Fruit fly (Drosophila melanogaster) whole organism, embryonic: ENCODE data around the gene unc-119.

Experiments used
- Abd-B ChIP-seq: fragments of 200-800 bp; sonication (Bioruptor generic); optimal IDR thresholded peaks from 2 replicates; lab custom pipeline; 2018; ENCODE audit warnings: missing biosample characterization, mild to moderate bottlenecking, missing genetic modification characterization, moderate library complexity
- Blimp-1 ChIP-seq: fragments of 200-800 bp; sonication (Bioruptor generic); optimal IDR thresholded peaks from 3 replicates; lab custom pipeline; 2018; ENCODE audit warnings: missing biosample characterization, missing genetic modification characterization, mild to moderate bottlenecking, moderate library complexity, missing genetic modification reagents
- BtbVII ChIP-seq: fragments of 200-800 bp; sonication (Bioruptor generic); optimal IDR thresholded peaks from 3 replicates; lab custom pipeline; 2017; ENCODE audit warnings: missing biosample characterization, mild to moderate bottlenecking, missing genetic modification characterization
- CG10321 ChIP-seq: fragments of 200-800 bp; sonication (Bioruptor generic); IDR thresholded peaks from 2 replicates; pipeline ENCODE4 v1.3.6; 2022; ENCODE audit warnings: missing biosample characterization, missing genetic modification characterization
- CG10959 ChIP-seq: fragments of 200-800 bp; sonication (Bioruptor generic); IDR thresholded peaks from 2 replicates; pipeline ENCODE4 v1.3.6; 2022; ENCODE audit warnings: missing biosample characterization, missing genetic modification characterization
- CG15073 ChIP-seq: fragments of 200-800 bp; sonication (Bioruptor generic); optimal IDR thresholded peaks from 2 replicates; lab custom pipeline; 2016; ENCODE audit warnings: missing biosample characterization, missing genetic modification characterization
- CG15601 ChIP-seq: fragments of 200-800 bp; sonication (Bioruptor generic); optimal IDR thresholded peaks from 3 replicates; lab custom pipeline; 2019; ENCODE audit warnings: missing biosample characterization, mild to moderate bottlenecking, missing genetic modification characterization, moderate library complexity
- CG17912 ChIP-seq: fragments of 200-800 bp; sonication (Bioruptor generic); optimal IDR thresholded peaks from 2 replicates; lab custom pipeline; 2018; ENCODE audit warnings: missing biosample characterization, mild to moderate bottlenecking, missing genetic modification characterization
- CG18011 ChIP-seq: fragments of 200-800 bp; sonication (Bioruptor generic); optimal IDR thresholded peaks from 2 replicates; lab custom pipeline; 2017; ENCODE audit warnings: missing biosample characterization, missing genetic modification characterization, mild to moderate bottlenecking, moderate library complexity, missing genotype
- CG18599 ChIP-seq: fragments of 200-800 bp; sonication (Bioruptor generic); optimal IDR thresholded peaks from 3 replicates; lab custom pipeline; 2017; ENCODE audit warnings: missing biosample characterization, missing genetic modification characterization, mild to moderate bottlenecking, moderate library complexity, missing genetic modification reagents
- CG2202 ChIP-seq: fragments of 200-800 bp; sonication (Bioruptor generic); optimal IDR thresholded peaks from 2 replicates; lab custom pipeline; 2018; ENCODE audit warnings: missing biosample characterization, mild to moderate bottlenecking, missing genetic modification characterization
- CG30431 ChIP-seq: fragments of 200-800 bp; sonication (Bioruptor generic); optimal IDR thresholded peaks from 2 replicates; lab custom pipeline; 2017; ENCODE audit warnings: missing biosample characterization, missing genetic modification characterization
- CG31388 ChIP-seq: fragments of 200-800 bp; sonication (Bioruptor generic); optimal IDR thresholded peaks from 2 replicates; lab custom pipeline; 2016; ENCODE audit warnings: missing biosample characterization, missing genetic modification characterization
- CG3163 ChIP-seq: fragments of 200-800 bp; sonication (Bioruptor generic); optimal IDR thresholded peaks from 3 replicates; lab custom pipeline; 2016; ENCODE audit warnings: missing biosample characterization, missing genetic modification characterization
- CG33213 ChIP-seq: fragments of 200-800 bp; sonication (Bioruptor generic); optimal IDR thresholded peaks from 3 replicates; lab custom pipeline; 2016; ENCODE audit warnings: missing biosample characterization, missing genetic modification characterization
- CG33557 ChIP-seq: fragments of 200-800 bp; sonication (Bioruptor generic); optimal IDR thresholded peaks from 2 replicates; lab custom pipeline; 2019; ENCODE audit warnings: missing biosample characterization, mild to moderate bottlenecking, missing genetic modification characterization, moderate library complexity
- CG4707 ChIP-seq: fragments of 200-800 bp; sonication (Bioruptor generic); optimal IDR thresholded peaks from 2 replicates; lab custom pipeline; 2018; ENCODE audit warnings: missing biosample characterization, mild to moderate bottlenecking, missing genetic modification characterization, moderate library complexity
- CG4854 ChIP-seq: fragments of 200-800 bp; sonication (Bioruptor generic); optimal IDR thresholded peaks from 2 replicates; lab custom pipeline; 2016; ENCODE audit warnings: missing biosample characterization, missing genetic modification characterization, inconsistent platforms
- CG7839 ChIP-seq: fragments of 200-800 bp; sonication (Bioruptor generic); optimal IDR thresholded peaks from 3 replicates; lab custom pipeline; 2018; ENCODE audit warnings: missing biosample characterization, mild to moderate bottlenecking, missing genetic modification characterization, moderate library complexity
- Dbx ChIP-seq: fragments of 200-800 bp; sonication (Bioruptor generic); IDR thresholded peaks from 3 replicates; pipeline ENCODE4 v1.3.6; 2022; ENCODE audit warnings: missing biosample characterization, missing genetic modification characterization
- GATAe ChIP-seq: fragments of 200-800 bp; sonication (Bioruptor generic); conservative IDR thresholded peaks from 2 replicates; pipeline ENCODE4 v1.3.6; 2022; ENCODE audit warnings: missing biosample characterization, missing genetic modification characterization
- Hr78 ChIP-seq, 2 experiments: fragments of 200-800 bp in 1 of 2; fragments of >200 bp in 1 of 2; sonication (Bioruptor generic) in 1 of 2; optimal IDR thresholded peaks; 2 replicates each; lab custom pipeline; 2017 to 2019; ENCODE audit warnings: missing biosample characterization in 2 of 2, missing genetic modification characterization in 2 of 2, mild to moderate bottlenecking in 1 of 2, moderate library complexity in 1 of 2
- Lpt ChIP-seq: fragments of >200 bp; optimal IDR thresholded peaks from 2 replicates; lab custom pipeline; 2018; ENCODE audit warnings: missing biosample characterization, missing genetic modification characterization
- Med ChIP-seq: fragments of 200-800 bp; sonication (Bioruptor generic); peaks from one replicate; lab custom pipeline; 2016; ENCODE audit warnings: missing biosample characterization, missing genetic modification characterization, mild to moderate bottlenecking, inconsistent platforms, moderate library complexity
- NFAT ChIP-seq: fragments of 200-800 bp; sonication (Bioruptor generic); IDR thresholded peaks from 2 replicates; pipeline ENCODE4 v1.3.6; 2022; ENCODE audit warnings: missing biosample characterization, missing genetic modification characterization
- Poxn ChIP-seq: fragments of 200-800 bp; sonication (Bioruptor generic); IDR thresholded peaks from 2 replicates; pipeline ENCODE4 v1.3.6; 2022; ENCODE audit warnings: missing biosample characterization, missing genetic modification characterization
- Scr ChIP-seq: fragments of 200-800 bp; sonication (Bioruptor generic); IDR thresholded peaks from 2 replicates; pipeline ENCODE4 v1.3.6; 2022; ENCODE audit warnings: missing biosample characterization, missing genetic modification characterization; ENCODE audit not compliant: partially characterized antibody
- Taf1 ChIP-seq: fragments of 200-800 bp; sonication (Bioruptor generic); IDR thresholded peaks from 2 replicates; pipeline ENCODE4 v1.3.6; 2022; ENCODE audit warnings: missing biosample characterization, missing genetic modification characterization
- Vsx1 ChIP-seq: fragments of 200-800 bp; sonication (Bioruptor generic); optimal IDR thresholded peaks from 2 replicates; lab custom pipeline; 2017; ENCODE audit warnings: missing biosample characterization, mild to moderate bottlenecking, missing genetic modification characterization, missing genetic modification reagents
- amos ChIP-seq: fragments of 200-800 bp; sonication (Bioruptor generic); IDR thresholded peaks from 2 replicates; pipeline ENCODE4 v1.3.6; 2022; ENCODE audit warnings: missing biosample characterization, missing genetic modification characterization; ENCODE audit not compliant: partially characterized antibody
- ap ChIP-seq: fragments of 200-800 bp; sonication (Bioruptor generic); IDR thresholded peaks from 2 replicates; pipeline ENCODE4 v1.3.6; 2022; ENCODE audit warnings: missing biosample characterization, missing genetic modification characterization
- bbx ChIP-seq: fragments of 200-800 bp; sonication (Bioruptor generic); IDR thresholded peaks from 2 replicates; pipeline ENCODE4 v1.3.6; 2022; ENCODE audit warnings: missing biosample characterization, missing genetic modification characterization; ENCODE audit not compliant: partially characterized antibody
- cg ChIP-seq: fragments of 200-800 bp; sonication (Bioruptor generic); optimal IDR thresholded peaks from 3 replicates; lab custom pipeline; 2019; ENCODE audit warnings: missing biosample characterization, mild to moderate bottlenecking, missing genetic modification characterization, moderate library complexity
- ci ChIP-seq: fragments of 200-800 bp; sonication (Bioruptor generic); IDR thresholded peaks from 3 replicates; pipeline ENCODE4 v1.3.6; 2022; ENCODE audit warnings: missing biosample characterization, missing genetic modification characterization
- fd3F ChIP-seq: fragments of 200-800 bp; sonication (Bioruptor generic); optimal IDR thresholded peaks from 2 replicates; lab custom pipeline; 2018; ENCODE audit warnings: missing biosample characterization, mild to moderate bottlenecking, missing genetic modification characterization, moderate library complexity
- h ChIP-seq: fragments of >200 bp; optimal IDR thresholded peaks from 2 replicates; lab custom pipeline; 2017
- hbn ChIP-seq: fragments of 200-800 bp; sonication (Bioruptor generic); IDR thresholded peaks from 2 replicates; pipeline ENCODE4 v1.3.6; 2022; ENCODE audit warnings: missing biosample characterization, missing genetic modification characterization; ENCODE audit not compliant: partially characterized antibody
- ken ChIP-seq: fragments of 200-800 bp; sonication (Bioruptor generic); IDR thresholded peaks from 3 replicates; pipeline ENCODE4 v1.3.6; 2022; ENCODE audit warnings: missing biosample characterization, missing genetic modification characterization
- mirr ChIP-seq: fragments of 200-800 bp; sonication (Bioruptor generic); optimal IDR thresholded peaks from 3 replicates; lab custom pipeline; 2018; ENCODE audit warnings: missing biosample characterization, mild to moderate bottlenecking, missing genetic modification characterization
- otp ChIP-seq: fragments of 200-800 bp; sonication (Bioruptor generic); IDR thresholded peaks from 3 replicates; pipeline ENCODE4, ENCODE4 v1.3.6; 2022; ENCODE audit warnings: missing biosample characterization, missing genetic modification characterization
- phol ChIP-seq: fragments of 200-800 bp; sonication (Bioruptor generic); optimal IDR thresholded peaks from 3 replicates; lab custom pipeline; 2018; ENCODE audit warnings: missing biosample characterization, mild to moderate bottlenecking, missing genetic modification characterization, moderate library complexity
- rib ChIP-seq: fragments of 200-800 bp; sonication (Bioruptor generic); IDR thresholded peaks from 2 replicates; pipeline ENCODE4 v1.3.6; 2022; ENCODE audit warnings: missing biosample characterization, missing genetic modification characterization
- run ChIP-seq: fragments of 200-800 bp; sonication (Bioruptor generic); optimal IDR thresholded peaks from 3 replicates; lab custom pipeline; 2018; ENCODE audit warnings: missing biosample characterization, mild to moderate bottlenecking, missing genetic modification characterization
- scrt ChIP-seq: fragments of 200-800 bp; sonication (Bioruptor generic); optimal IDR thresholded peaks from 2 replicates; lab custom pipeline; 2018; ENCODE audit warnings: missing biosample characterization, mild to moderate bottlenecking, missing genetic modification characterization, moderate library complexity
- sim ChIP-seq: fragments of 200-800 bp; sonication (Bioruptor generic); IDR thresholded peaks from 2 replicates; pipeline ENCODE4 v1.3.6; 2022; ENCODE audit warnings: missing biosample characterization, missing genetic modification characterization
- so ChIP-seq: fragments of 200-800 bp; sonication (Bioruptor generic); IDR thresholded peaks from 3 replicates; pipeline ENCODE4 v1.3.6; 2022; ENCODE audit warnings: missing biosample characterization, missing genetic modification characterization
- stc ChIP-seq: fragments of 200-800 bp; sonication (Bioruptor generic); IDR thresholded peaks from 2 replicates; pipeline ENCODE4 v1.3.6; 2022; ENCODE audit warnings: missing biosample characterization, missing genetic modification characterization
- tgo ChIP-seq: fragments of 200-800 bp; sonication (Bioruptor generic); IDR thresholded peaks from 3 replicates; pipeline ENCODE4 v1.3.6; 2022; ENCODE audit warnings: missing biosample characterization, missing genetic modification characterization
- tin ChIP-seq: fragments of 200-800 bp; sonication (Bioruptor generic); optimal IDR thresholded peaks from 3 replicates; lab custom pipeline; 2016; ENCODE audit warnings: missing biosample characterization, missing genetic modification characterization
- zen ChIP-seq: fragments of 200-800 bp; sonication (Bioruptor generic); optimal IDR thresholded peaks from 3 replicates; lab custom pipeline; 2018; ENCODE audit warnings: missing biosample characterization, mild to moderate bottlenecking, missing genetic modification characterization, moderate library complexity
- zfh2 ChIP-seq: fragments of 200-800 bp; sonication (Bioruptor generic); optimal IDR thresholded peaks from 2 replicates; lab custom pipeline; 2016; ENCODE audit warnings: missing biosample characterization, missing genetic modification characterization

Gene unc-119

dm6 chrX:7338538-7338937 is 47.4 kb upstream of the unc-119 start (continued):
- TF ChIP-seq tgo (GFP tag; lab: Robert Waterston, UW), result peak; percentile 34; the same call in 1 of the 3 replicates
- no peak for TF ChIP-seq CG31388 (GFP tag; lab: Kevin White, UChicago)
- TF ChIP-seq otp (GFP tag; lab: Robert Waterston, UW), result no peak
- peak; percentile 50; the same call in 1 of the 2 replicates for TF ChIP-seq stc
- peak; percentile 84 for TF ChIP-seq Med (GFP tag; lab: Kevin White, UChicago)
- TF ChIP-seq so (GFP tag; lab: Robert Waterston, UW), result peak; percentile 69; the same call in 2 of the 3 replicates
- peak; percentile 43 for TF ChIP-seq tin (GFP tag; lab: Kevin White, UChicago)
- peak; percentile 56 for TF ChIP-seq Abd-B
- no peak for TF ChIP-seq Poxn (GFP tag; lab: Robert Waterston, UW)
- peak; percentile 11 for TF ChIP-seq run
- TF ChIP-seq CG18011, result peak; percentile 16
- TF ChIP-seq CG33557 (GFP tag; lab: Kevin White, UChicago), result peak; percentile 39
- TF ChIP-seq Hr78 (GFP tag; optimal IDR thresholded peaks at IDR 0.05; lab: Kevin White, UChicago), result peak in 1 of 2 experiments; percentile 19
- TF ChIP-seq sim (GFP tag; lab: Robert Waterston, UW), result no peak
- no peak for TF ChIP-seq Lpt
- no peak for TF ChIP-seq CG10959
- TF ChIP-seq zen (tag; lab: Kevin White, UChicago), result peak; percentile 1
- no peak for TF ChIP-seq Scr (GFP tag; lab: Robert Waterston, UW)
- no peak for TF ChIP-seq cg (GFP tag; lab: Kevin White, UChicago)
- TF ChIP-seq scrt (GFP tag; lab: Kevin White, UChicago), result peak; percentile 60
- TF ChIP-seq rib (GFP tag; lab: Robert Waterston, UW), result 0 out of 2 replicates have a peak, but pooled peaks have one; percentile 26
- peak; percentile 70 for TF ChIP-seq Blimp-1 (GFP tag; lab: Kevin White, UChicago)
- TF ChIP-seq CG18599 (GFP tag; lab: Kevin White, UChicago), result peak; percentile 79
- TF ChIP-seq phol (tag; lab: Kevin White, UChicago), result peak; percentile 64
- peak; percentile 8 for TF ChIP-seq zfh2
- no peak for TF ChIP-seq CG3163 (GFP tag; lab: Kevin White, UChicago)
- TF ChIP-seq CG2202, result peak; percentile 10
- TF ChIP-seq BtbVII, result peak; percentile 62
- no peak for TF ChIP-seq GATAe (GFP tag; lab: Robert Waterston, UW)
- TF ChIP-seq Dbx (GFP tag; lab: Robert Waterston, UW), result peak; percentile 75; the same call in 1 of the 3 replicates
- no peak for TF ChIP-seq CG33213 (GFP tag; lab: Kevin White, UChicago)
- no peak for TF ChIP-seq amos (GFP tag; lab: Robert Waterston, UW)
- TF ChIP-seq CG15073 (GFP tag; lab: Kevin White, UChicago), result no peak
- TF ChIP-seq CG7839 (tag; lab: Kevin White, UChicago), result peak; percentile 77
- TF ChIP-seq ken (GFP tag; lab: Robert Waterston, UW), result 0 out of 3 replicates have a peak, but pooled peaks have one; percentile 25
- no peak for TF ChIP-seq CG10321 (GFP tag; lab: Robert Waterston, UW)
- TF ChIP-seq CG15601 (tag; lab: Kevin White, UChicago), result peak; percentile 72
- no peak for TF ChIP-seq CG30431 (GFP tag; lab: Kevin White, UChicago)
- peak; percentile 15 for TF ChIP-seq Vsx1
- TF ChIP-seq mirr (GFP tag; lab: Kevin White, UChicago), result no peak
- 0 out of 2 replicates have a peak, but pooled peaks have one; percentile 13 for TF ChIP-seq Taf1 (GFP tag; lab: Robert Waterston, UW)
- TF ChIP-seq CG17912, result no peak
- TF ChIP-seq CG4854 (GFP tag; lab: Kevin White, UChicago), result peak; percentile 38
- no peak for TF ChIP-seq hbn
- TF ChIP-seq ci (GFP tag; lab: Robert Waterston, UW), result peak; percentile 72
- TF ChIP-seq CG4707 (GFP tag; lab: Kevin White, UChicago), result peak; percentile 60
- TF ChIP-seq h, result no peak
- no peak for TF ChIP-seq bbx (GFP tag; lab: Robert Waterston, UW)
- peak; percentile 56 for TF ChIP-seq fd3F (GFP tag; lab: Kevin White, UChicago)
- no peak for TF ChIP-seq NFAT
- no peak for TF ChIP-seq ap (GFP tag; lab: Robert Waterston, UW)
